Fruit fly (Drosophila melanogaster) whole organism, embryonic: ENCODE data around the gene iav.

ENCODE experiments used
- Asciz ChIP-seq: fragments of 200-800 bp; sonication (Bioruptor generic); optimal IDR thresholded peaks from 2 replicates; lab custom pipeline; 2017; ENCODE audit warnings: missing biosample characterization, mild to moderate bottlenecking, missing genetic modification characterization, missing genetic modification reagents
- BEAF-32 ChIP-seq: fragments of 200-800 bp; sonication (Bioruptor generic); optimal IDR thresholded peaks from 3 replicates; lab custom pipeline; 2017; ENCODE audit warnings: missing biosample characterization, missing genetic modification characterization, mild to moderate bottlenecking, moderate library complexity, missing genetic modification reagents
- CG1024 ChIP-seq: fragments of 200-800 bp; sonication (Bioruptor generic); IDR thresholded peaks from 2 replicates; pipeline ENCODE4 v1.3.6; 2022; ENCODE audit warnings: missing biosample characterization, missing genetic modification characterization
- CG10543 ChIP-seq: fragments of 200-800 bp; sonication (Bioruptor generic); optimal IDR thresholded peaks from 3 replicates; lab custom pipeline; 2017; ENCODE audit warnings: missing biosample characterization, mild to moderate bottlenecking, missing genetic modification characterization, moderate library complexity
- CG11398 ChIP-seq: fragments of 200-800 bp; sonication (Bioruptor generic); optimal IDR thresholded peaks from 2 replicates; lab custom pipeline; 2016; ENCODE audit warnings: missing biosample characterization, missing genetic modification characterization
- CG12104 ChIP-seq: fragments of 200-800 bp; sonication (Bioruptor generic); optimal IDR thresholded peaks from 3 replicates; lab custom pipeline; 2016; ENCODE audit warnings: missing biosample characterization, missing genetic modification characterization
- CG12219 ChIP-seq: fragments of 200-800 bp; sonication (Bioruptor generic); optimal IDR thresholded peaks from 3 replicates; lab custom pipeline; 2018; ENCODE audit warnings: missing biosample characterization, mild to moderate bottlenecking, missing genetic modification characterization
- CG13287 ChIP-seq: fragments of 200-800 bp; sonication (Bioruptor generic); IDR thresholded peaks from 2 replicates; pipeline ENCODE4 v1.3.6; 2022; ENCODE audit warnings: missing biosample characterization, missing genetic modification characterization; ENCODE audit not compliant: partially characterized antibody
- CG14710 ChIP-seq: fragments of 200-800 bp; sonication (Bioruptor generic); optimal IDR thresholded peaks from 3 replicates; lab custom pipeline; 2019; ENCODE audit warnings: missing biosample characterization, mild to moderate bottlenecking, missing genetic modification characterization, moderate library complexity
- CG1647 ChIP-seq: fragments of 200-800 bp; sonication (Bioruptor generic); optimal IDR thresholded peaks from 3 replicates; lab custom pipeline; 2016; ENCODE audit warnings: missing biosample characterization, missing genetic modification characterization
- CG30403 ChIP-seq: fragments of 200-800 bp; sonication (Bioruptor generic); optimal IDR thresholded peaks from 3 replicates; lab custom pipeline; 2016; ENCODE audit warnings: missing biosample characterization, missing genetic modification characterization
- CG3995 ChIP-seq: fragments of 200-800 bp; sonication (Bioruptor generic); optimal IDR thresholded peaks from 3 replicates; lab custom pipeline; 2016; ENCODE audit warnings: missing biosample characterization, missing genetic modification characterization
- CG4282 ChIP-seq: fragments of 200-800 bp; sonication (Bioruptor generic); optimal IDR thresholded peaks from 2 replicates; lab custom pipeline; 2016; ENCODE audit warnings: missing biosample characterization, missing genetic modification characterization
- CG43689 ChIP-seq: fragments of 200-800 bp; sonication (Bioruptor generic); IDR thresholded peaks from 2 replicates; pipeline ENCODE4 v1.3.6; 2022; ENCODE audit warnings: missing biosample characterization, missing genetic modification characterization
- CG4404 ChIP-seq: fragments of 200-800 bp; sonication (Bioruptor generic); IDR thresholded peaks from 2 replicates; pipeline ENCODE4 v1.3.6; 2022; ENCODE audit warnings: missing biosample characterization, missing genetic modification characterization
- CG7556 ChIP-seq: fragments of 200-800 bp; sonication (Bioruptor generic); optimal IDR thresholded peaks from 2 replicates; lab custom pipeline; 2017; ENCODE audit warnings: missing biosample characterization, mild to moderate bottlenecking, missing genetic modification characterization
- CG8089 ChIP-seq: fragments of 200-800 bp; sonication (Bioruptor generic); optimal IDR thresholded peaks from 3 replicates; lab custom pipeline; 2016; ENCODE audit warnings: missing biosample characterization, missing genetic modification characterization
- CG9797 ChIP-seq: fragments of 200-800 bp; sonication (Bioruptor generic); optimal IDR thresholded peaks from 3 replicates; lab custom pipeline; 2018; ENCODE audit warnings: missing biosample characterization, mild to moderate bottlenecking, missing genetic modification characterization
- CG9932 ChIP-seq: fragments of 200-800 bp; sonication (Bioruptor generic); IDR thresholded peaks from 2 replicates; pipeline ENCODE4 v1.3.6; 2022; ENCODE audit warnings: missing biosample characterization, missing genetic modification characterization
- Camta ChIP-seq: fragments of 200-800 bp; sonication (Bioruptor generic); optimal IDR thresholded peaks from 2 replicates; lab custom pipeline; 2016; ENCODE audit warnings: missing biosample characterization, missing genetic modification characterization
- CoRest ChIP-seq: fragments of 200-800 bp; sonication (Bioruptor generic); optimal IDR thresholded peaks from 3 replicates; lab custom pipeline; 2018; ENCODE audit warnings: missing biosample characterization, mild to moderate bottlenecking, missing genetic modification characterization, moderate library complexity
- Dip2 ChIP-seq: fragments of 200-800 bp; sonication (Bioruptor generic); IDR thresholded peaks from 2 replicates; pipeline ENCODE4 v1.3.6; 2022; ENCODE audit warnings: missing biosample characterization, missing genetic modification characterization
- Ets97D ChIP-seq: fragments of 200-800 bp; sonication (Bioruptor generic); optimal IDR thresholded peaks from 3 replicates; lab custom pipeline; 2016; ENCODE audit warnings: missing biosample characterization, missing genetic modification characterization
- Fer2 ChIP-seq: fragments of 200-800 bp; sonication (Bioruptor generic); optimal IDR thresholded peaks from 2 replicates; lab custom pipeline; 2018; ENCODE audit warnings: missing biosample characterization, mild to moderate bottlenecking, missing genetic modification characterization, moderate library complexity
- Hand ChIP-seq: fragments of 200-800 bp; sonication (Bioruptor generic); optimal IDR thresholded peaks from 2 replicates; lab custom pipeline; 2017; ENCODE audit warnings: mild to moderate bottlenecking, missing biosample characterization, missing genetic modification reagents, missing genetic modification characterization
- HmgD ChIP-seq: fragments of 200-800 bp; sonication (Bioruptor generic); optimal IDR thresholded peaks from 3 replicates; lab custom pipeline; 2016; ENCODE audit warnings: missing biosample characterization, missing genetic modification characterization
- Hmx ChIP-seq: fragments of 200-800 bp; sonication (Bioruptor generic); optimal IDR thresholded peaks from 2 replicates; lab custom pipeline; 2016; ENCODE audit warnings: missing biosample characterization, missing genetic modification characterization
- NK7.1 ChIP-seq: fragments of 200-800 bp; sonication (Bioruptor generic); optimal IDR thresholded peaks from 3 replicates; lab custom pipeline; 2016; ENCODE audit warnings: missing biosample characterization, missing genetic modification characterization
- Optix ChIP-seq: fragments of 200-800 bp; sonication (Bioruptor generic); IDR thresholded peaks from 3 replicates; pipeline ENCODE4 v1.3.6; 2022; ENCODE audit warnings: missing biosample characterization, missing genetic modification characterization
- Sin3A ChIP-seq: fragments of >200 bp; optimal IDR thresholded peaks from 2 replicates; lab custom pipeline; 2018
- amos ChIP-seq: fragments of 200-800 bp; sonication (Bioruptor generic); IDR thresholded peaks from 2 replicates; pipeline ENCODE4 v1.3.6; 2022; ENCODE audit warnings: missing biosample characterization, missing genetic modification characterization; ENCODE audit not compliant: partially characterized antibody
- ato ChIP-seq: fragments of 200-800 bp; sonication (Bioruptor generic); IDR thresholded peaks from 2 replicates; pipeline ENCODE4 v1.3.6; 2022; ENCODE audit warnings: missing biosample characterization, missing genetic modification characterization; ENCODE audit not compliant: partially characterized antibody
- bab2 ChIP-seq: fragments of 200-800 bp; sonication (Bioruptor generic); optimal IDR thresholded peaks from 2 replicates; lab custom pipeline; 2016; ENCODE audit warnings: missing biosample characterization, missing genetic modification characterization
- chn ChIP-seq: fragments of 200-800 bp; sonication (Bioruptor generic); optimal IDR thresholded peaks from 2 replicates; lab custom pipeline; 2016; ENCODE audit warnings: missing biosample characterization, missing genetic modification characterization
- corto ChIP-seq: fragments of 200-800 bp; sonication (Bioruptor generic); optimal IDR thresholded peaks from 2 replicates; lab custom pipeline; 2016; ENCODE audit warnings: missing biosample characterization, mild to moderate bottlenecking, missing genetic modification characterization, moderate library complexity
- fd3F ChIP-seq: fragments of 200-800 bp; sonication (Bioruptor generic); optimal IDR thresholded peaks from 2 replicates; lab custom pipeline; 2018; ENCODE audit warnings: missing biosample characterization, mild to moderate bottlenecking, missing genetic modification characterization, moderate library complexity
- gro ChIP-seq: fragments of 200-800 bp; sonication (Bioruptor generic); optimal IDR thresholded peaks from 2 replicates; lab custom pipeline; 2016; ENCODE audit warnings: missing biosample characterization, missing genetic modification characterization
- insv ChIP-seq, 2 experiments: fragments of 200-800 bp; sonication (Bioruptor generic); optimal IDR thresholded peaks; 3 replicates each; lab custom pipeline; 2016 to 2018; ENCODE audit warnings: missing biosample characterization in 2 of 2, missing genetic modification characterization in 2 of 2
- kni ChIP-seq: fragments of 200-800 bp; sonication (Bioruptor generic); optimal IDR thresholded peaks from 3 replicates; lab custom pipeline; 2017; ENCODE audit warnings: mild to moderate bottlenecking, missing biosample characterization, missing genetic modification reagents, missing genetic modification characterization
- lbe ChIP-seq: fragments of 200-800 bp; sonication (Bioruptor generic); optimal IDR thresholded peaks from 2 replicates; lab custom pipeline; 2016; ENCODE audit warnings: missing biosample characterization, mild to moderate bottlenecking, missing genetic modification characterization
- lilli ChIP-seq: fragments of 200-800 bp; sonication (Bioruptor generic); optimal IDR thresholded peaks from 3 replicates; lab custom pipeline; 2016; ENCODE audit warnings: missing biosample characterization, missing genetic modification characterization
- lov ChIP-seq, 2 experiments: fragments of 200-800 bp in 1 of 2; fragments of >200 bp in 1 of 2; sonication (Bioruptor generic) in 1 of 2; IDR thresholded peaks in 1 of 2; optimal IDR thresholded peaks in 1 of 2; 2 replicates in 1 of 2; 3 replicates in 1 of 2; pipeline versions ENCODE4 v1.3.6 to Lab custom; 2017 to 2022; ENCODE audit warnings: missing biosample characterization in 1 of 2, missing genetic modification characterization in 1 of 2
- ranshi ChIP-seq: fragments of 200-800 bp; sonication (Bioruptor generic); IDR thresholded peaks from 2 replicates; pipeline ENCODE4 v1.3.6; 2022; ENCODE audit warnings: missing biosample characterization, missing genetic modification characterization
- sens ChIP-seq: fragments of 200-800 bp; sonication (Bioruptor generic); peaks from one replicate; lab custom pipeline; 2016; ENCODE audit warnings: missing biosample characterization, missing genetic modification characterization
- slou ChIP-seq: fragments of 200-800 bp; sonication (Bioruptor generic); optimal IDR thresholded peaks from 3 replicates; lab custom pipeline; 2016; ENCODE audit warnings: missing biosample characterization, missing genetic modification characterization
- sna ChIP-seq: fragments of 200-800 bp; sonication (Bioruptor generic); IDR thresholded peaks from 2 replicates; pipeline ENCODE4 v1.3.6; 2022; ENCODE audit warnings: missing biosample characterization, missing genetic modification characterization; ENCODE audit not compliant: partially characterized antibody
- tin ChIP-seq: fragments of 200-800 bp; sonication (Bioruptor generic); optimal IDR thresholded peaks from 3 replicates; lab custom pipeline; 2016; ENCODE audit warnings: missing biosample characterization, missing genetic modification characterization
- tll ChIP-seq, 2 experiments: fragments of 200-800 bp in 1 of 2; fragments of >200 bp in 1 of 2; sonication (Bioruptor generic) in 1 of 2; optimal IDR thresholded peaks; 2 replicates each; lab custom pipeline; 2017 to 2019; ENCODE audit warnings: missing biosample characterization in 2 of 2, missing genetic modification characterization in 2 of 2, mild to moderate bottlenecking in 1 of 2, moderate library complexity in 1 of 2
- ttk ChIP-seq: fragments of 200-800 bp; sonication (Bioruptor generic); IDR thresholded peaks from 2 replicates; pipeline ENCODE4 v2.1.2; 2022; ENCODE audit warnings: missing biosample characterization, missing genetic modification characterization
- twi ChIP-seq: fragments of 200-800 bp; optimal IDR thresholded peaks from 2 replicates; lab custom pipeline; 2019; ENCODE audit warnings: missing biosample characterization, mild to moderate bottlenecking, missing genetic modification characterization, moderate library complexity
- vvl ChIP-seq: fragments of 200-800 bp; sonication (Bioruptor generic); IDR thresholded peaks from 2 replicates; pipeline ENCODE4 v1.3.6; 2022; ENCODE audit warnings: missing biosample characterization, missing genetic modification characterization
- zfh1 ChIP-seq: fragments of 200-800 bp; sonication (Bioruptor generic); IDR thresholded peaks from 3 replicates; pipeline ENCODE4 v1.3.6; 2022; ENCODE audit warnings: missing biosample characterization, missing genetic modification characterization

The iav gene

DNA sequence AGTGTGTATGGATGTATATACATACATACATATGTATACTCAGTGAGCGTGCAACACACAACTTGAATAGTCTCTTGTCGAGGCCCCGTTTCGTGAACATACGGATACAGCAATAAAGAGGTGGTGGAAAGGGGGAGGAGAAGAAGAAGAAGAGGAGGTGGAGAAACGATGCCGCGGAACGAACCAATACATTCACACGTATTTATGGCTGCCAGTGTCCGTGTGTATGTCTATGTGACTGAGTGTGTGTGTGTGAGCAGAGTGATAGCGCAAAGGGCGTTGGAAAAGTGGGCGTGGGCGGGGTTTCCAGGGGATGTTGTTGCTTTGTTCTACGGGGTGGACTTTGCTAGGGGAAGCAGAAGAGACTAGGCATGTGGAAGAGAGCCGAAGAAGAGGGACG lies 39.6 kb downstream of the iav start (continued):
- peak; percentile 50 for TF ChIP-seq twi
- no peak for TF ChIP-seq CG43689 (GFP tag; lab: Robert Waterston, UW)
- no peak for TF ChIP-seq tll (GFP tag; optimal IDR thresholded peaks at IDR 0.05; lab: Kevin White, UChicago)
- no peak for TF ChIP-seq amos (GFP tag; lab: Robert Waterston, UW)
- TF ChIP-seq CG4404 (GFP tag; lab: Robert Waterston, UW) = no peak
- no peak for TF ChIP-seq lilli
- TF ChIP-seq Hmx = no peak
- peak; percentile 36 for TF ChIP-seq sens
- peak; percentile 91 for TF ChIP-seq CG10543 (GFP tag; lab: Kevin White, UChicago)
- TF ChIP-seq Dip2 (GFP tag; lab: Robert Waterston, UW) = no peak
- no peak for TF ChIP-seq BEAF-32 (GFP tag; lab: Kevin White, UChicago)
- no peak for TF ChIP-seq CG30403 (GFP tag; lab: Kevin White, UChicago)
- TF ChIP-seq gro (GFP tag; lab: Kevin White, UChicago) = peak; percentile 26
- no peak for TF ChIP-seq ranshi (GFP tag; lab: Robert Waterston, UW)
- TF ChIP-seq slou (GFP tag; lab: Kevin White, UChicago) = no peak
- TF ChIP-seq Fer2 (tag; lab: Kevin White, UChicago) = no peak
- TF ChIP-seq corto = no peak
- no peak for TF ChIP-seq Hand (GFP tag; lab: Kevin White, UChicago)
- TF ChIP-seq vvl (GFP tag; lab: Robert Waterston, UW) = peak; percentile 56; the same call in 1 of the 2 replicates
- no peak for TF ChIP-seq CG3995 (GFP tag; lab: Kevin White, UChicago)
- no peak for TF ChIP-seq Optix (GFP tag; lab: Robert Waterston, UW)
- TF ChIP-seq CG11398 (GFP tag; lab: Kevin White, UChicago) = no peak
- TF ChIP-seq lbe (GFP tag; lab: Kevin White, UChicago) = no peak
- no peak for TF ChIP-seq lov (optimal IDR thresholded peaks at IDR 0.05; lab: Kevin White, UChicago)
- TF ChIP-seq lov (GFP tag; IDR thresholded peaks at IDR 0.05; lab: Robert Waterston, UW) = no peak
- no peak for TF ChIP-seq tin (GFP tag; lab: Kevin White, UChicago)
- TF ChIP-seq CG9932 = no peak
- TF ChIP-seq chn (GFP tag; lab: Kevin White, UChicago) = peak; percentile 67
- no peak for TF ChIP-seq ato
- TF ChIP-seq CG9797 = no peak
- no peak for TF ChIP-seq CG12104 (GFP tag; lab: Kevin White, UChicago)
- TF ChIP-seq CG1024 (GFP tag; lab: Robert Waterston, UW) = no peak
- no peak for TF ChIP-seq sna (GFP tag; lab: Robert Waterston, UW)
- no peak for TF ChIP-seq CG8089
- no peak for TF ChIP-seq Sin3A (lab: Kevin White, UChicago)
- no peak for TF ChIP-seq HmgD (GFP tag; lab: Kevin White, UChicago)
- TF ChIP-seq CG7556 = no peak
- peak; percentile 26 for TF ChIP-seq CoRest (tag; lab: Kevin White, UChicago)
- no peak for TF ChIP-seq CG14710 (tag; lab: Kevin White, UChicago)
- TF ChIP-seq Asciz = no peak
- TF ChIP-seq zfh1 (GFP tag; lab: Robert Waterston, UW) = no peak
- no peak for TF ChIP-seq CG4282 (GFP tag; lab: Kevin White, UChicago)
- no peak for TF ChIP-seq fd3F
- no peak for TF ChIP-seq NK7.1 (GFP tag; lab: Kevin White, UChicago)
- no peak for TF ChIP-seq CG13287 (GFP tag; lab: Robert Waterston, UW)
- no peak for TF ChIP-seq Ets97D (GFP tag; lab: Kevin White, UChicago)
- TF ChIP-seq Camta (GFP tag; lab: Kevin White, UChicago) = no peak
- no peak for TF ChIP-seq bab2 (GFP tag; lab: Kevin White, UChicago)
- peak; percentile 68 for TF ChIP-seq ttk
- TF ChIP-seq CG1647 (GFP tag; lab: Kevin White, UChicago) = no peak
- no peak for TF ChIP-seq CG12219 (GFP tag; lab: Kevin White, UChicago)
- TF ChIP-seq kni (GFP tag; lab: Kevin White, UChicago) = peak; percentile 90
- no peak for TF ChIP-seq insv (GFP tag; optimal IDR thresholded peaks at IDR 0.05; lab: Kevin White, UChicago)
